Worm (Caenorhabditis elegans): ENCODE data around the gene col-103.

col-103 gene

ce11 chrIV:716323-716722 is 47.2 kb downstream of the col-103 start, which contains the start of gene clec-164:
Gene clec-164 (plus strand): TSS chrIV:716623.
- TF ChIP-seq elt-1 (tag; optimal IDR thresholded peaks at IDR 0.05), result no peak
- TF ChIP-seq fkh-2 (tag; optimal IDR thresholded peaks at IDR 0.05), result no peak
- no peak for TF ChIP-seq lin-39 (tag; optimal IDR thresholded peaks at IDR 0.05)
- no peak for TF ChIP-seq ztf-4 (tag; optimal IDR thresholded peaks at IDR 0.05)
- TF ChIP-seq egl-27 (tag; optimal IDR thresholded peaks at IDR 0.05), result no peak
- TF ChIP-seq ceh-16 (tag; optimal IDR thresholded peaks at IDR 0.05), result no peak
- no peak for TF ChIP-seq nhr-43 (tag; optimal IDR thresholded peaks at IDR 0.05; ENCODE audit: poor library complexity, severe bottlenecking)
- TF ChIP-seq snpc-4 (tag; optimal IDR thresholded peaks at IDR 0.05), result no peak
- TF ChIP-seq ZK546.5 (tag; optimal IDR thresholded peaks at IDR 0.05), result no peak
- no peak for TF ChIP-seq nhr-28 (tag; optimal IDR thresholded peaks at IDR 0.05)
- no peak for TF ChIP-seq pqm-1 (tag; optimal IDR thresholded peaks at IDR 0.05)
- no peak for TF ChIP-seq ceh-28 (tag; optimal IDR thresholded peaks at IDR 0.05)
- TF ChIP-seq pha-4 (tag; optimal IDR thresholded peaks at IDR 0.05), result no peak
- no peak for TF ChIP-seq fos-1 (tag; optimal IDR thresholded peaks at IDR 0.05)
- no peak for TF ChIP-seq skn-1 (tag; optimal IDR thresholded peaks at IDR 0.05)
- no peak for TF ChIP-seq lsy-12 (tag; optimal IDR thresholded peaks at IDR 0.05)

ce11 chrIV:715433-715832 is 48.0 kb downstream of the col-103 start:
- TF ChIP-seq fos-1 (tag; optimal IDR thresholded peaks at IDR 0.05) (no peak), tbx-2 (tag; optimal IDR thresholded peaks at IDR 0.05) (no peak), unc-39 (tag; optimal IDR thresholded peaks at IDR 0.05) (no peak), ceh-82 (tag; optimal IDR thresholded peaks at IDR 0.05) (no peak), nhr-237 (tag; optimal IDR thresholded peaks at IDR 0.05) (no peak)

Data from whole organism, L3 larva.